Worm (Caenorhabditis elegans) whole organism, L4/young adult: ENCODE data around the gene moc-5.

ENCODE experiments used
- W03F9.2 ChIP-seq: fragments of 150-350 bp; optimal IDR thresholded peaks from 2 replicates; lab custom pipeline; 2014; ENCODE audit warnings: missing biosample characterization, missing genetic modification characterization
- dao-5 ChIP-seq: sonication (generic microtip); optimal IDR thresholded peaks from 2 replicates; lab custom pipeline; 2016; ENCODE audit warnings: missing genotype, missing genetic modification characterization, moderate library complexity, missing compliant biosample characterization
- him-1 ChIP-seq: sonication (generic microtip); optimal IDR thresholded peaks from 2 replicates; lab custom pipeline; 2016; ENCODE audit warnings: missing genotype, missing genetic modification reagents, missing genetic modification characterization, missing compliant biosample characterization

ce11 chrX:9553095-9553494 lies 12.7 kb downstream of the moc-5 start:
- no peak for TF ChIP-seq W03F9.2 (tag; lab: Kevin White, UChicago)
- TF ChIP-seq him-1 (tag; lab: Kevin White, UChicago) = no peak
- TF ChIP-seq dao-5 (tag; lab: Kevin White, UChicago) = no peak
